Worm (Caenorhabditis elegans) whole organism, L1 larva: ENCODE data around the gene dnbp-1.

Experiments used
- C04F5.9 ChIP-seq: sonication (generic microtip); optimal IDR thresholded peaks from 2 replicates; lab custom pipeline; 2016; ENCODE audit warnings: missing genetic modification characterization, missing compliant biosample characterization
- alr-1 ChIP-seq: fragments of 200-800 bp; sonication (Bioruptor generic); optimal IDR thresholded peaks from 2 replicates; lab custom pipeline; 2018; ENCODE audit warnings: borderline replicate concordance, mild to moderate bottlenecking, missing genetic modification characterization, missing compliant biosample characterization
- ama-1 ChIP-seq: fragments of 150-350 bp; optimal IDR thresholded peaks from 2 replicates; lab custom pipeline; 2014
- lin-13 ChIP-seq: fragments of 150-350 bp; optimal IDR thresholded peaks from 2 replicates; lab custom pipeline; 2014; ENCODE audit warnings: missing biosample characterization, missing genetic modification reagents, missing genetic modification characterization
- mep-1 ChIP-seq: fragments of 150-350 bp; optimal IDR thresholded peaks from 2 replicates; lab custom pipeline; 2014; ENCODE audit warnings: missing biosample characterization, missing genetic modification characterization
- nhr-237 ChIP-seq: fragments of 150-350 bp; optimal IDR thresholded peaks from 2 replicates; lab custom pipeline; 2014; ENCODE audit warnings: missing biosample characterization, missing genetic modification characterization
- nhr-28 ChIP-seq: fragments of 150-350 bp; optimal IDR thresholded peaks from 2 replicates; lab custom pipeline; 2014; ENCODE audit warnings: missing biosample characterization, missing genetic modification characterization
- pag-3 ChIP-seq: sonication (generic microtip); optimal IDR thresholded peaks from 2 replicates; lab custom pipeline; 2017; ENCODE audit warnings: missing genetic modification characterization, mild to moderate bottlenecking, missing compliant biosample characterization, antibody characterized with exemption, borderline replicate concordance; ENCODE audit not compliant: insufficient read depth
- skn-1 ChIP-seq: fragments of 150-350 bp; optimal IDR thresholded peaks from 2 replicates; lab custom pipeline; 2014; ENCODE audit warnings: missing biosample characterization, missing genetic modification characterization
- snpc-4 ChIP-seq: fragments of 150-350 bp; optimal IDR thresholded peaks from 2 replicates; lab custom pipeline; 2014; ENCODE audit warnings: missing biosample characterization, missing genetic modification characterization
- ztf-11 ChIP-seq, 2 experiments: sonication (generic microtip); optimal IDR thresholded peaks; 2 replicates each; lab custom pipeline; 2016 to 2017; ENCODE audit warnings: missing genetic modification characterization in 2 of 2, missing biosample characterization in 1 of 2, missing compliant biosample characterization in 1 of 2

ce11 chrIV:13927641-13928040 is 52.0 kb downstream of the dnbp-1 start:
- no peak for TF ChIP-seq ama-1 (lab: Kevin White, UChicago)
- TF ChIP-seq C04F5.9 (tag; lab: Kevin White, UChicago), result no peak
- no peak for TF ChIP-seq nhr-28
- TF ChIP-seq mep-1 (tag; lab: Kevin White, UChicago), result no peak
- no peak for TF ChIP-seq lin-13 (GFP tag; lab: Kevin White, UChicago)
- TF ChIP-seq pag-3 (tag; lab: Kevin White, UChicago), result no peak
- TF ChIP-seq skn-1 (tag; lab: Kevin White, UChicago), result no peak
- TF ChIP-seq snpc-4 (tag; lab: Kevin White, UChicago), result no peak
- TF ChIP-seq ztf-11 (tag; optimal IDR thresholded peaks at IDR 0.05; lab: Kevin White, UChicago), result no peak
- no peak for TF ChIP-seq nhr-237 (tag; lab: Kevin White, UChicago)
- TF ChIP-seq alr-1 (tag; lab: Kevin White, UChicago), result no peak
